Fruit fly (Drosophila melanogaster) whole organism, pupa: Measurements from ENCODE around the gene CG4829.

ENCODE experiments used
- CG10348 ChIP-seq: fragments of 200-800 bp; sonication (Bioruptor generic); IDR thresholded peaks from 2 replicates; pipeline ENCODE4 v1.3.6; 2022; ENCODE audit warnings: missing biosample characterization, missing genetic modification characterization
- CG12605 ChIP-seq: fragments of 200-800 bp; sonication (Bioruptor generic); IDR thresholded peaks from 2 replicates; pipeline ENCODE4 v1.3.6; 2022; ENCODE audit warnings: missing biosample characterization, missing genetic modification characterization
- CG13204 ChIP-seq: fragments of 200-800 bp; sonication (Bioruptor generic); optimal IDR thresholded peaks from 2 replicates; lab custom pipeline; 2018; ENCODE audit warnings: missing biosample characterization, mild to moderate bottlenecking, missing genetic modification characterization, moderate library complexity
- CG32121 ChIP-seq: fragments of 200-800 bp; sonication (Bioruptor generic); IDR thresholded peaks from 2 replicates; pipeline ENCODE4 v1.3.6; 2022; ENCODE audit warnings: missing biosample characterization, missing genetic modification characterization
- CG8301 ChIP-seq: fragments of 200-800 bp; sonication (Bioruptor generic); optimal IDR thresholded peaks from 2 replicates; lab custom pipeline; 2018; ENCODE audit warnings: missing biosample characterization, mild to moderate bottlenecking, missing genetic modification characterization
- CG9948 ChIP-seq: fragments of 200-800 bp; sonication (Bioruptor generic); optimal IDR thresholded peaks from 2 replicates; lab custom pipeline; 2018; ENCODE audit warnings: missing biosample characterization, mild to moderate bottlenecking, missing genetic modification characterization, moderate library complexity
- D1 ChIP-seq: fragments of 200-800 bp; sonication (Bioruptor generic); optimal IDR thresholded peaks from 2 replicates; lab custom pipeline; 2018; ENCODE audit warnings: missing biosample characterization, mild to moderate bottlenecking, missing genetic modification characterization, moderate library complexity
- Ets98B ChIP-seq: fragments of 200-800 bp; sonication (Bioruptor generic); IDR thresholded peaks from 2 replicates; pipeline ENCODE4 v1.3.6; 2022; ENCODE audit warnings: missing biosample characterization, missing genetic modification characterization
- rn ChIP-seq: fragments of 200-800 bp; sonication (Bioruptor generic); IDR thresholded peaks from 2 replicates; pipeline ENCODE4 v1.3.6; 2022; ENCODE audit warnings: missing biosample characterization, missing genetic modification characterization

DNA sequence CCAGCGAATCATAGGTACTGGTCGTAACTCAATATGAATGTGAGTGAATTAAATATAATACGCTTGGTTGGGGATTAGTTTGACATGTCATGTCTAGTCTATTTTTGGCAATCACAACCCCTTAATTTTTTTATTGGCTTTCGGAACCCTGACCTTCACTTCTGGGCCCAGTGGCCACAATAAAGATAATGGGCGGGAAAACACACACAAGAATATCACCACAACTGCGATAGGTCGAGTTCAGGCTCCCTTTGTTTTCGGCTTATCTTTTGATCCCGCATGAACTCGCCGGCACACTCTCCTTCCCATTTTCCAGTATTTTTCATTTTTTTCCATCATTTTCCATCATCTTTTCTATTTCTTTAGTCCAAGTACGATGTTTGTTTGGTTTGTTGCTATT, 6.7 kb downstream of the CG4829 start:
- TF ChIP-seq CG10348 (GFP tag; lab: Robert Waterston, UW) (no peak), rn (no peak), CG8301 (tag; lab: Kevin White, UChicago) (no peak), D1 (no peak), CG9948 (tag; lab: Kevin White, UChicago) (no peak), CG13204 (GFP tag; lab: Kevin White, UChicago) (no peak), Ets98B (GFP tag; lab: Robert Waterston, UW) (no peak), CG12605 (GFP tag; lab: Robert Waterston, UW) (no peak), CG32121 (no peak)
